Fruit fly (Drosophila melanogaster) Kc167 (cell line): ENCODE data around the gene CG13639.

Source experiments
- Myc ChIP-seq: fragments of >200 bp; optimal IDR thresholded peaks from 2 replicates; lab custom pipeline; 2017; ENCODE audit warnings: missing external identifiers
- Sin3A ChIP-seq: fragments of >200 bp; optimal IDR thresholded peaks from 2 replicates; lab custom pipeline; 2018; ENCODE audit warnings: missing external identifiers
- insv ChIP-seq: fragments of >200 bp; optimal IDR thresholded peaks from 3 replicates; lab custom pipeline; 2018; ENCODE audit warnings: missing external identifiers

DNA sequence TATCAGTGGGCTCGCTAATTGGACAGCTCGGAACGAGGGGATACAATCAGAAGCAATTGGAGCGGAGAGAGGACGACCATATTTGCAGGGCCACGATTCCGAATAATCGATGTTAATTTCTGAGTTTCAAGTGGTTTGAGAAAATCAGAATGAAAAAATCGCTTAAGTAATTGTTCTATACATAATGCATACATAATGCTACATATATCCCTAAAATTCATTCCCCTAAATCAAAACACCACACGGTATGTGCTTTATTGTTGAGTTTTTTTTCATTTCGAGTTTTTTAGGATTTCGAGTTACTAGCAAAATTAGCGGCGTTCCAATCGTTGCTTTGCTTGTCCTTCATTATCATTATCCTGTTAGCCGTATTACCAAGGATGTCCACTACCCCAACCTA is 34.6 kb downstream of the CG13639 start, which contains the start of gene niki:
- TF ChIP-seq insv (lab: Kevin White, UChicago) = no peak
- TF ChIP-seq Myc (lab: Kevin White, UChicago) = no peak
- no peak for TF ChIP-seq Sin3A (lab: Kevin White, UChicago)
